Worm (Caenorhabditis elegans): ENCODE measurements around the gene twk-39.

ce11 chrIII:11829062-11829461, 33.5 kb downstream of the twk-39 start:
- TF ChIP-seq aly-2 (tag; optimal IDR thresholded peaks at IDR 0.05): no peak
- TF ChIP-seq R02D3.7 (tag; optimal IDR thresholded peaks at IDR 0.05): no peak
- TF ChIP-seq ama-1 (optimal IDR thresholded peaks at IDR 0.05): no peak

Data from whole organism, L3 larva.